Fruit fly (Drosophila melanogaster) whole organism, embryonic: ENCODE results near the gene ND-18.

Experiments
- Atf6 ChIP-seq: fragments of 200-800 bp; sonication (Bioruptor generic); IDR thresholded peaks from 2 replicates; pipeline ENCODE4 v1.3.6; 2022; ENCODE audit warnings: missing biosample characterization, missing genetic modification characterization
- CG10543 ChIP-seq: fragments of 200-800 bp; sonication (Bioruptor generic); optimal IDR thresholded peaks from 3 replicates; lab custom pipeline; 2017; ENCODE audit warnings: missing biosample characterization, mild to moderate bottlenecking, missing genetic modification characterization, moderate library complexity
- CG11504 ChIP-seq: fragments of 200-800 bp; sonication (Bioruptor generic); optimal IDR thresholded peaks from 3 replicates; lab custom pipeline; 2019; ENCODE audit warnings: missing biosample characterization, mild to moderate bottlenecking, missing genetic modification characterization, moderate library complexity
- CG11560 ChIP-seq: fragments of 200-800 bp; sonication (Bioruptor generic); IDR thresholded peaks from 3 replicates; pipeline ENCODE4 v1.3.6; 2022; ENCODE audit warnings: missing biosample characterization, missing genetic modification characterization
- CG13624 ChIP-seq: fragments of 200-800 bp; sonication (Bioruptor generic); optimal IDR thresholded peaks from 2 replicates; lab custom pipeline; 2016; ENCODE audit warnings: missing biosample characterization, missing genetic modification characterization
- CG13894 ChIP-seq: fragments of 200-800 bp; sonication (Bioruptor generic); optimal IDR thresholded peaks from 3 replicates; lab custom pipeline; 2018; ENCODE audit warnings: missing biosample characterization, mild to moderate bottlenecking, missing genetic modification characterization, moderate library complexity
- CG14860 ChIP-seq: fragments of 200-800 bp; sonication (Bioruptor generic); IDR thresholded peaks from 3 replicates; pipeline ENCODE4 v1.3.6; 2022; ENCODE audit warnings: missing biosample characterization, missing genetic modification characterization; ENCODE audit not compliant: partially characterized antibody
- CG14965 ChIP-seq: fragments of 200-800 bp; sonication (Bioruptor generic); optimal IDR thresholded peaks from 2 replicates; lab custom pipeline; 2016; ENCODE audit warnings: missing biosample characterization, missing genetic modification characterization, borderline replicate concordance
- CG16813 ChIP-seq: fragments of 200-800 bp; sonication (Bioruptor generic); IDR thresholded peaks from 3 replicates; pipeline ENCODE4 v1.3.6; 2022; ENCODE audit warnings: missing biosample characterization, missing genetic modification characterization; ENCODE audit not compliant: partially characterized antibody
- CG18599 ChIP-seq: fragments of 200-800 bp; sonication (Bioruptor generic); optimal IDR thresholded peaks from 3 replicates; lab custom pipeline; 2017; ENCODE audit warnings: missing biosample characterization, missing genetic modification characterization, mild to moderate bottlenecking, moderate library complexity, missing genetic modification reagents
- CG2120 ChIP-seq: fragments of 200-800 bp; sonication (Bioruptor generic); optimal IDR thresholded peaks from 3 replicates; lab custom pipeline; 2016; ENCODE audit warnings: missing biosample characterization, missing genetic modification characterization
- CG2199 ChIP-seq: fragments of 200-800 bp; sonication (Bioruptor generic); IDR thresholded peaks from 3 replicates; pipeline ENCODE4 v1.3.6; 2022; ENCODE audit warnings: missing biosample characterization, missing genetic modification characterization
- CG2712 ChIP-seq: fragments of 200-800 bp; optimal IDR thresholded peaks from 3 replicates; lab custom pipeline; 2019; ENCODE audit warnings: missing biosample characterization, mild to moderate bottlenecking, missing genetic modification characterization, moderate library complexity
- CG4328 ChIP-seq: fragments of 200-800 bp; sonication (Bioruptor generic); optimal IDR thresholded peaks from 3 replicates; lab custom pipeline; 2017; ENCODE audit warnings: missing biosample characterization, missing genetic modification reagents, missing genetic modification characterization
- CG4820 ChIP-seq: fragments of 200-800 bp; sonication (Bioruptor generic); optimal IDR thresholded peaks from 3 replicates; lab custom pipeline; 2016; ENCODE audit warnings: missing biosample characterization, missing genetic modification characterization
- CG6689 ChIP-seq: fragments of 200-800 bp; sonication (Bioruptor generic); IDR thresholded peaks from 2 replicates; pipeline ENCODE4 v1.3.6; 2022; ENCODE audit warnings: missing biosample characterization, missing genetic modification characterization
- CG6813 ChIP-seq: fragments of 200-800 bp; sonication (Bioruptor generic); optimal IDR thresholded peaks from 2 replicates; lab custom pipeline; 2017; ENCODE audit warnings: missing biosample characterization, missing genetic modification characterization, mild to moderate bottlenecking, moderate library complexity, missing genetic modification reagents
- CG8089 ChIP-seq: fragments of 200-800 bp; sonication (Bioruptor generic); optimal IDR thresholded peaks from 3 replicates; lab custom pipeline; 2016; ENCODE audit warnings: missing biosample characterization, missing genetic modification characterization
- CG8924 ChIP-seq: fragments of 200-800 bp; optimal IDR thresholded peaks from 3 replicates; lab custom pipeline; 2019; ENCODE audit warnings: missing biosample characterization, mild to moderate bottlenecking, missing genetic modification characterization, moderate library complexity
- CoRest ChIP-seq: fragments of 200-800 bp; sonication (Bioruptor generic); optimal IDR thresholded peaks from 3 replicates; lab custom pipeline; 2018; ENCODE audit warnings: missing biosample characterization, mild to moderate bottlenecking, missing genetic modification characterization, moderate library complexity
- D ChIP-seq, 2 experiments: fragments of 200-800 bp in 1 of 2; fragments of >200 bp in 1 of 2; sonication (Bioruptor generic) in 1 of 2; optimal IDR thresholded peaks; 2 replicates in 1 of 2; 3 replicates in 1 of 2; lab custom pipeline; 2017; ENCODE audit warnings: mild to moderate bottlenecking in 1 of 2, missing biosample characterization in 1 of 2, missing genetic modification characterization in 1 of 2, missing genetic modification reagents in 1 of 2
- HLH3B ChIP-seq: fragments of 200-800 bp; sonication (Bioruptor generic); IDR thresholded peaks from 2 replicates; pipeline ENCODE4 v1.3.6; 2022; ENCODE audit warnings: missing biosample characterization, missing genetic modification characterization
- HLH4C ChIP-seq: fragments of 200-800 bp; sonication (Bioruptor generic); IDR thresholded peaks from 3 replicates; pipeline ENCODE4 v1.3.6; 2022; ENCODE audit warnings: missing biosample characterization, missing genetic modification characterization; ENCODE audit not compliant: partially characterized antibody
- HmgZ ChIP-seq: fragments of 200-800 bp; sonication (Bioruptor generic); optimal IDR thresholded peaks from 2 replicates; lab custom pipeline; 2018; ENCODE audit warnings: missing biosample characterization, mild to moderate bottlenecking, missing genetic modification characterization
- MESR4 ChIP-seq: fragments of 200-800 bp; sonication (Bioruptor generic); optimal IDR thresholded peaks from 2 replicates; lab custom pipeline; 2018; ENCODE audit warnings: missing biosample characterization, mild to moderate bottlenecking, missing genetic modification characterization, moderate library complexity
- Max ChIP-seq: fragments of 200-800 bp; sonication (Bioruptor generic); optimal IDR thresholded peaks from 2 replicates; lab custom pipeline; 2016; ENCODE audit warnings: missing biosample characterization, mild to moderate bottlenecking, missing genetic modification characterization
- Scr ChIP-seq: fragments of 200-800 bp; sonication (Bioruptor generic); IDR thresholded peaks from 2 replicates; pipeline ENCODE4 v1.3.6; 2022; ENCODE audit warnings: missing biosample characterization, missing genetic modification characterization; ENCODE audit not compliant: partially characterized antibody
- Side ChIP-seq: fragments of 200-800 bp; sonication (Bioruptor generic); optimal IDR thresholded peaks from 2 replicates; lab custom pipeline; 2016; ENCODE audit warnings: missing biosample characterization, missing genetic modification characterization
- Sox102F ChIP-seq: fragments of 200-800 bp; sonication (Bioruptor generic); optimal IDR thresholded peaks from 2 replicates; lab custom pipeline; 2018; ENCODE audit warnings: missing biosample characterization, mild to moderate bottlenecking, missing genetic modification characterization, moderate library complexity
- Vsx1 ChIP-seq: fragments of 200-800 bp; sonication (Bioruptor generic); optimal IDR thresholded peaks from 2 replicates; lab custom pipeline; 2017; ENCODE audit warnings: missing biosample characterization, mild to moderate bottlenecking, missing genetic modification characterization, missing genetic modification reagents
- Xbp1 ChIP-seq: fragments of 200-800 bp; sonication (Bioruptor generic); optimal IDR thresholded peaks from 3 replicates; lab custom pipeline; 2016; ENCODE audit warnings: missing biosample characterization, mild to moderate bottlenecking, missing genetic modification characterization
- ac ChIP-seq: fragments of 200-800 bp; sonication (Bioruptor generic); optimal IDR thresholded peaks from 3 replicates; lab custom pipeline; 2017; ENCODE audit warnings: missing biosample characterization, mild to moderate bottlenecking, missing genetic modification characterization
- ap ChIP-seq: fragments of 200-800 bp; sonication (Bioruptor generic); IDR thresholded peaks from 2 replicates; pipeline ENCODE4 v1.3.6; 2022; ENCODE audit warnings: missing biosample characterization, missing genetic modification characterization
- cas ChIP-seq: fragments of 200-800 bp; sonication (Bioruptor generic); IDR thresholded peaks from 2 replicates; pipeline ENCODE4 v1.3.6; 2022; ENCODE audit warnings: missing biosample characterization, missing genetic modification characterization
- crp ChIP-seq, 2 experiments: fragments of 200-800 bp; sonication (Bioruptor generic); optimal IDR thresholded peaks; 2 replicates in 1 of 2; 3 replicates in 1 of 2; lab custom pipeline; 2017; ENCODE audit warnings: missing biosample characterization in 2 of 2, missing genetic modification characterization in 2 of 2, mild to moderate bottlenecking in 1 of 2, moderate library complexity in 1 of 2
- cwo ChIP-seq: fragments of 200-800 bp; sonication (Bioruptor generic); optimal IDR thresholded peaks from 3 replicates; lab custom pipeline; 2017; ENCODE audit warnings: missing biosample characterization, missing genetic modification characterization, mild to moderate bottlenecking, moderate library complexity, missing genetic modification reagents
- eyg ChIP-seq: fragments of 200-800 bp; sonication (Bioruptor generic); optimal IDR thresholded peaks from 3 replicates; lab custom pipeline; 2016; ENCODE audit warnings: missing biosample characterization, missing genetic modification characterization
- hth ChIP-seq: fragments of >200 bp; optimal IDR thresholded peaks from 2 replicates; lab custom pipeline; 2017; ENCODE audit warnings: inconsistent platforms
- ind ChIP-seq: fragments of 200-800 bp; sonication (Bioruptor generic); optimal IDR thresholded peaks from 3 replicates; lab custom pipeline; 2016; ENCODE audit warnings: missing biosample characterization, missing genetic modification characterization
- maf-S ChIP-seq: fragments of 200-800 bp; sonication (Bioruptor generic); optimal IDR thresholded peaks from 2 replicates; lab custom pipeline; 2016; ENCODE audit warnings: missing biosample characterization, missing genetic modification characterization
- mam ChIP-seq: fragments of 200-800 bp; sonication (Bioruptor generic); optimal IDR thresholded peaks from 3 replicates; lab custom pipeline; 2016; ENCODE audit warnings: missing biosample characterization, missing genetic modification characterization
- mld ChIP-seq: fragments of 200-800 bp; sonication (Bioruptor generic); IDR thresholded peaks from 3 replicates; pipeline ENCODE4 v1.3.6; 2022; ENCODE audit warnings: missing biosample characterization, missing genetic modification characterization; ENCODE audit not compliant: partially characterized antibody
- nmo ChIP-seq: fragments of 200-800 bp; sonication (Bioruptor generic); optimal IDR thresholded peaks from 2 replicates; lab custom pipeline; 2018; ENCODE audit warnings: missing biosample characterization, mild to moderate bottlenecking, missing genetic modification characterization, moderate library complexity
- oc ChIP-seq: fragments of 200-800 bp; sonication (Bioruptor generic); optimal IDR thresholded peaks from 2 replicates; lab custom pipeline; 2018; ENCODE audit warnings: missing biosample characterization, mild to moderate bottlenecking, missing genetic modification characterization, moderate library complexity
- sens-2 ChIP-seq: fragments of 200-800 bp; sonication (Bioruptor generic); IDR thresholded peaks from 2 replicates; pipeline ENCODE4 v1.3.6; 2022; ENCODE audit warnings: missing biosample characterization, missing genetic modification characterization
- sug ChIP-seq: fragments of 200-800 bp; optimal IDR thresholded peaks from 2 replicates; lab custom pipeline; 2019; ENCODE audit warnings: missing biosample characterization, mild to moderate bottlenecking, missing genetic modification characterization, moderate library complexity
- unc-4 ChIP-seq: fragments of 200-800 bp; sonication (Bioruptor generic); IDR thresholded peaks from 2 replicates; pipeline ENCODE4 v1.3.6; 2022; ENCODE audit warnings: missing biosample characterization, missing genetic modification characterization; ENCODE audit not compliant: partially characterized antibody
- zen ChIP-seq: fragments of 200-800 bp; sonication (Bioruptor generic); optimal IDR thresholded peaks from 3 replicates; lab custom pipeline; 2018; ENCODE audit warnings: missing biosample characterization, mild to moderate bottlenecking, missing genetic modification characterization, moderate library complexity

The ND-18 gene

dm6 chrX:19494830-19495610, 2.8 kb downstream of the ND-18 start, which contains the start of the genes ksh, CG14200 and Pfrx:
ksh (minus strand) TSS chrX:19494992.
CG14200 (plus strand) TSS chrX:19495505.
Pfrx (plus strand) TSS chrX:19495505.
- TF ChIP-seq CG13894 (tag; lab: Kevin White, UChicago) (no peak), ac (GFP tag; lab: Kevin White, UChicago) (no peak), CoRest (tag; lab: Kevin White, UChicago) (peak; percentile 22), CG14860 (GFP tag; lab: Robert Waterston, UW) (peak; percentile 85), sug (tag; lab: Kevin White, UChicago) (no peak), Scr (GFP tag; lab: Robert Waterston, UW) (peak; percentile 85), CG8924 (tag; lab: Kevin White, UChicago) (no peak), HmgZ (tag; lab: Kevin White, UChicago) (peak; percentile 22), nmo (GFP tag; lab: Kevin White, UChicago) (peak; percentile 39), CG2120 (GFP tag; lab: Kevin White, UChicago) (peak; percentile 48), CG13624 (GFP tag; lab: Kevin White, UChicago) (peak; percentile 41), ap (GFP tag; lab: Robert Waterston, UW) (no peak), CG4328 (GFP tag; lab: Kevin White, UChicago) (no peak), mam (GFP tag; lab: Kevin White, UChicago) (peak; percentile 34), hth (lab: Kevin White, UChicago) (no peak), HLH3B (GFP tag; lab: Robert Waterston, UW) (no peak), eyg (no peak), CG6689 (GFP tag; lab: Robert Waterston, UW) (no peak), unc-4 (peak; percentile 79), sens-2 (GFP tag; lab: Robert Waterston, UW) (no peak), crp (GFP tag; optimal IDR thresholded peaks at IDR 0.05; lab: Kevin White, UChicago) (no peak), CG14965 (GFP tag; lab: Kevin White, UChicago) (no peak), Side (GFP tag; lab: Kevin White, UChicago) (no peak), D (optimal IDR thresholded peaks at IDR 0.05; lab: Kevin White, UChicago) (no peak), D (GFP tag; optimal IDR thresholded peaks at IDR 0.05; lab: Kevin White, UChicago) (no peak), mld (GFP tag; lab: Robert Waterston, UW) (peak; percentile 88), CG2712 (peak; percentile 18), CG11504 (tag; lab: Kevin White, UChicago) (peak; percentile 23), MESR4 (no peak), HLH4C (GFP tag; lab: Robert Waterston, UW) (peak; percentile 89), Vsx1 (GFP tag; lab: Kevin White, UChicago) (no peak), ind (GFP tag; lab: Kevin White, UChicago) (no peak), CG10543 (GFP tag; lab: Kevin White, UChicago) (peak; percentile 18), zen (tag; lab: Kevin White, UChicago) (no peak), CG16813 (GFP tag; lab: Robert Waterston, UW) (peak; percentile 92), Atf6 (GFP tag; lab: Robert Waterston, UW) (no peak), maf-S (peak; percentile 3), CG6813 (GFP tag; lab: Kevin White, UChicago) (no peak), CG2199 (GFP tag; lab: Robert Waterston, UW) (no peak), CG8089 (GFP tag; lab: Kevin White, UChicago) (no peak), CG11560 (tag; lab: Robert Waterston, UW) (peak; percentile 64; the same call in 2 of the 3 replicates), CG18599 (GFP tag; lab: Kevin White, UChicago) (no peak), Sox102F (GFP tag; lab: Kevin White, UChicago) (no peak), Xbp1 (GFP tag; lab: Kevin White, UChicago) (no peak), Max (GFP tag; lab: Kevin White, UChicago) (no peak), cwo (GFP tag; lab: Kevin White, UChicago) (no peak), oc (tag; lab: Kevin White, UChicago) (no peak), cas (GFP tag; lab: Robert Waterston, UW) (no peak), CG4820 (no peak)
